Worm (Caenorhabditis elegans) whole organism, young adult: ENCODE measurements around the gene ccdc-47.
A peak's percentile ranks its signal among the peaks of the same experiment; 100 is the strongest.

Experiments used
- C06A6.2 ChIP-seq: fragments of 200-800 bp; sonication (Bioruptor generic); conservative IDR thresholded peaks from 2 replicates; pipeline ENCODE4 v1.3.6; 2022; ENCODE audit warnings: missing genetic modification characterization, missing compliant biosample characterization
- C17E4.6 ChIP-seq: fragments of 200-800 bp; sonication (Bioruptor generic); IDR thresholded peaks from 2 replicates; pipeline ENCODE4 v1.3.6; 2022; ENCODE audit warnings: missing genetic modification reagents, missing genetic modification characterization, missing compliant biosample characterization
- F22D6.2 ChIP-seq: sonication (generic microtip); optimal IDR thresholded peaks from 2 replicates; lab custom pipeline; 2016; ENCODE audit warnings: mild to moderate bottlenecking, missing genetic modification characterization, missing compliant biosample characterization
- F55B11.4 ChIP-seq: sonication (generic microtip); optimal IDR thresholded peaks from 2 replicates; lab custom pipeline; 2016; ENCODE audit warnings: missing compliant biosample characterization, missing genetic modification characterization, borderline replicate concordance; ENCODE audit not compliant: insufficient read depth
- F57C9.4 ChIP-seq: sonication (generic microtip); optimal IDR thresholded peaks from 2 replicates; lab custom pipeline; 2017; ENCODE audit warnings: mild to moderate bottlenecking, missing genetic modification characterization, missing compliant biosample characterization
- Y53F4B.3 ChIP-seq: fragments of 200-800 bp; sonication (Bioruptor generic); IDR thresholded peaks from 2 replicates; pipeline ENCODE4 v1.3.6; 2022; ENCODE audit warnings: missing genetic modification reagents, missing genetic modification characterization, missing compliant biosample characterization
- ZK185.1 ChIP-seq: sonication (generic microtip); optimal IDR thresholded peaks from 2 replicates; lab custom pipeline; 2016; ENCODE audit warnings: mild to moderate bottlenecking, missing genetic modification characterization, missing compliant biosample characterization; ENCODE audit not compliant: poor library complexity, severe bottlenecking
- ama-1 ChIP-seq, 3 experiments: fragments of 150-350 bp in 1 of 3; sonication (generic microtip) in 2 of 3; optimal IDR thresholded peaks; 2 replicates each; lab custom pipeline; 2014 to 2018; ENCODE audit warnings: missing biosample characterization in 2 of 3, missing genetic modification characterization in 2 of 3, missing genetic modification reagents in 2 of 3
- atf-7 ChIP-seq: sonication (generic microtip); optimal IDR thresholded peaks from 2 replicates; lab custom pipeline; 2017; ENCODE audit warnings: mild to moderate bottlenecking, missing genetic modification characterization, missing compliant biosample characterization
- attf-3 ChIP-seq: fragments of 200-800 bp; sonication (Bioruptor generic); conservative IDR thresholded peaks from 2 replicates; pipeline ENCODE4 v1.3.6; 2022; ENCODE audit warnings: missing genetic modification reagents, missing genetic modification characterization, missing compliant biosample characterization
- ceh-91 ChIP-seq: fragments of 200-800 bp; sonication (Bioruptor generic); IDR thresholded peaks from 2 replicates; pipeline ENCODE4 v1.3.6; 2022; ENCODE audit warnings: missing genetic modification reagents, missing genetic modification characterization, missing compliant biosample characterization
- dpl-1 ChIP-seq: fragments of 150-350 bp; optimal IDR thresholded peaks from 2 replicates; lab custom pipeline; 2014; ENCODE audit warnings: missing biosample characterization, missing genetic modification reagents, missing genetic modification characterization
- egl-18 ChIP-seq: fragments of 200-800 bp; sonication (Bioruptor generic); IDR thresholded peaks from 2 replicates; pipeline ENCODE4 v1.3.6; 2022; ENCODE audit warnings: missing genetic modification reagents, missing genetic modification characterization, missing compliant biosample characterization
- hlh-12 ChIP-seq: sonication (generic microtip); optimal IDR thresholded peaks from 2 replicates; lab custom pipeline; 2016; ENCODE audit warnings: missing genetic modification characterization, missing compliant biosample characterization
- let-607 ChIP-seq, 2 experiments: fragments of 200-800 bp in 1 of 2; sonication (Bioruptor generic) in 1 of 2; sonication (generic microtip) in 1 of 2; optimal IDR thresholded peaks; 2 replicates each; lab custom pipeline; 2016 to 2018; ENCODE audit warnings: mild to moderate bottlenecking in 2 of 2, missing compliant biosample characterization in 2 of 2, missing genetic modification characterization in 2 of 2, moderate library complexity in 2 of 2, missing genotype in 1 of 2
- madf-8 ChIP-seq: fragments of 200-800 bp; sonication (Bioruptor generic); conservative IDR thresholded peaks from 2 replicates; pipeline ENCODE4 v1.3.6; 2022; ENCODE audit warnings: missing genetic modification reagents, missing genetic modification characterization, missing compliant biosample characterization
- mcd-1 ChIP-seq: fragments of 200-800 bp; sonication (Bioruptor generic); IDR thresholded peaks from 2 replicates; pipeline ENCODE4 v1.3.6; 2022; ENCODE audit warnings: missing genetic modification reagents, missing genetic modification characterization, missing compliant biosample characterization
- mel-28 ChIP-seq: sonication (generic microtip); optimal IDR thresholded peaks from 2 replicates; lab custom pipeline; 2016; ENCODE audit warnings: borderline replicate concordance, mild to moderate bottlenecking, missing genetic modification characterization, missing compliant biosample characterization
- nfya-2 ChIP-seq: fragments of 200-800 bp; sonication (Bioruptor generic); IDR thresholded peaks from 2 replicates; pipeline ENCODE4 v1.3.6; 2022; ENCODE audit warnings: missing genetic modification reagents, missing genetic modification characterization, missing compliant biosample characterization
- nhr-80 ChIP-seq: sonication (generic microtip); optimal IDR thresholded peaks from 2 replicates; lab custom pipeline; 2016; ENCODE audit warnings: missing genetic modification characterization, missing compliant biosample characterization
- pbrm-1 ChIP-seq: fragments of 200-800 bp; sonication (Bioruptor generic); IDR thresholded peaks from 2 replicates; pipeline ENCODE4 v1.3.6; 2022; ENCODE audit warnings: missing genetic modification reagents, missing genetic modification characterization, missing compliant biosample characterization
- rcor-1 ChIP-seq: fragments of 200-800 bp; sonication (Bioruptor generic); IDR thresholded peaks from 2 replicates; pipeline ENCODE4 v1.3.6; 2022; ENCODE audit warnings: missing genetic modification reagents, missing genetic modification characterization, missing compliant biosample characterization
- sdz-38 ChIP-seq: sonication (generic microtip); optimal IDR thresholded peaks from 2 replicates; lab custom pipeline; 2016; ENCODE audit warnings: missing genotype, missing genetic modification characterization, missing compliant biosample characterization
- snpc-3.4 ChIP-seq: sonication (generic microtip); optimal IDR thresholded peaks from 2 replicates; lab custom pipeline; 2017; ENCODE audit warnings: missing genetic modification characterization, mild to moderate bottlenecking, missing compliant biosample characterization, antibody characterized with exemption, moderate library complexity, missing genotype, missing genetic modification reagents
- sptf-2 ChIP-seq: fragments of 200-800 bp; sonication (Bioruptor generic); optimal IDR thresholded peaks from 2 replicates; lab custom pipeline; 2018; ENCODE audit warnings: mild to moderate bottlenecking, missing genetic modification characterization, missing compliant biosample characterization
- tbx-9 ChIP-seq: sonication (generic microtip); optimal IDR thresholded peaks from 2 replicates; lab custom pipeline; 2016; ENCODE audit warnings: borderline replicate concordance, missing genetic modification characterization, inconsistent platforms, missing compliant biosample characterization
- tlf-1 ChIP-seq: fragments of 200-800 bp; sonication (Bioruptor generic); optimal IDR thresholded peaks from 2 replicates; lab custom pipeline; 2018; ENCODE audit warnings: mild to moderate bottlenecking, missing genetic modification characterization, missing compliant biosample characterization
- ztf-25 ChIP-seq: fragments of 200-800 bp; sonication (Bioruptor generic); IDR thresholded peaks from 2 replicates; pipeline ENCODE4 v1.3.6; 2022; ENCODE audit warnings: missing genetic modification reagents, missing genetic modification characterization, missing compliant biosample characterization
- ztf-28 ChIP-seq: fragments of 200-800 bp; sonication (Bioruptor generic); IDR thresholded peaks from 2 replicates; pipeline ENCODE4 v1.3.6; 2022; ENCODE audit warnings: missing genetic modification reagents, missing genetic modification characterization, missing compliant biosample characterization
- ztf-6 ChIP-seq: fragments of 200-800 bp; sonication (Bioruptor generic); IDR thresholded peaks from 2 replicates; pipeline ENCODE4 v1.3.6; 2022; ENCODE audit warnings: missing genetic modification reagents, missing genetic modification characterization, missing compliant biosample characterization

Gene ccdc-47

ce11 chrIII:3927450-3927849, 10.7 kb downstream of the ccdc-47 start:
- no peak for TF ChIP-seq F57C9.4
- no peak for TF ChIP-seq nfya-2 (GFP tag; lab: Robert Waterston, UW)
- no peak for TF ChIP-seq ceh-91 (GFP tag; lab: Robert Waterston, UW)
- no peak for TF ChIP-seq tbx-9 (tag; lab: Kevin White, UChicago)
- TF ChIP-seq egl-18 (GFP tag; lab: Robert Waterston, UW), result no peak
- no peak for TF ChIP-seq attf-3 (GFP tag; lab: Robert Waterston, UW)
- TF ChIP-seq ama-1 (optimal IDR thresholded peaks at IDR 0.05; lab: Kevin White, UChicago), result no peak
- no peak for TF ChIP-seq ama-1 (GFP tag; optimal IDR thresholded peaks at IDR 0.05; lab: Kevin White, UChicago)
- TF ChIP-seq pbrm-1 (GFP tag; lab: Robert Waterston, UW), result no peak
- no peak for TF ChIP-seq F22D6.2 (tag; lab: Kevin White, UChicago)

DNA sequence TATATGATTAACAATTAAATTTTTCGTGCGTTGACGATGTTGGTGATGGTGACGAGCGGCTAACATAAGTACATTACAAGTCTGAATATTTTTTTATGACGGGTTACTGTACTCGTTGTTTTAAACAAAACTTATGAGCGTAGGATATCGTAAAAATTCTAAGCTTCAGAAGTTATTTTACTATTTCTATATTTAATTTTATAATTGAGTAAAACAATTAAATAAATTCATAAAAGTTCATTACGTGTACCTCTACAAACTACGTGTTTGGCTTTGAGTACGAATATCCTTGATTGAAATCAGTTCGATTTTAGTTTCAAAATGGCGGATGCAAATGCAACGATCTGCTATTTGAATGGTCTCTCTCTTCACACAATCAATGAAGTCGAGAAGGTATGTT, 11.4 kb downstream of the ccdc-47 start, which contains the start of gene F37A8.1:
F37A8.1 (plus strand) TSS at position 301 of the 400 bp plus-strand sequence.
- no peak for TF ChIP-seq madf-8 (GFP tag; lab: Robert Waterston, UW)
- no peak for TF ChIP-seq let-607 (tag; optimal IDR thresholded peaks at IDR 0.05; lab: Kevin White, UChicago)
- TF ChIP-seq F55B11.4 (tag; lab: Kevin White, UChicago), result no peak
- no peak for TF ChIP-seq dpl-1 (GFP tag; lab: Kevin White, UChicago)
- TF ChIP-seq ztf-6 (GFP tag; lab: Robert Waterston, UW), result no peak
- TF ChIP-seq nfya-2 (GFP tag; lab: Robert Waterston, UW), result no peak

ce11 chrIII:3931423-3931822, 14.7 kb downstream of the ccdc-47 start, which contains the start of gene F37A8.2:
Gene F37A8.2 (minus strand): TSS chrIII:3931523.
- no peak for TF ChIP-seq tlf-1 (GFP tag; lab: Kevin White, UChicago)
- TF ChIP-seq hlh-12, result no peak
- no peak for TF ChIP-seq Y53F4B.3 (GFP tag; lab: Robert Waterston, UW)
- TF ChIP-seq ztf-6 (GFP tag; lab: Robert Waterston, UW), result no peak
- TF ChIP-seq, all 124 proteins: peak for 0

DNA sequence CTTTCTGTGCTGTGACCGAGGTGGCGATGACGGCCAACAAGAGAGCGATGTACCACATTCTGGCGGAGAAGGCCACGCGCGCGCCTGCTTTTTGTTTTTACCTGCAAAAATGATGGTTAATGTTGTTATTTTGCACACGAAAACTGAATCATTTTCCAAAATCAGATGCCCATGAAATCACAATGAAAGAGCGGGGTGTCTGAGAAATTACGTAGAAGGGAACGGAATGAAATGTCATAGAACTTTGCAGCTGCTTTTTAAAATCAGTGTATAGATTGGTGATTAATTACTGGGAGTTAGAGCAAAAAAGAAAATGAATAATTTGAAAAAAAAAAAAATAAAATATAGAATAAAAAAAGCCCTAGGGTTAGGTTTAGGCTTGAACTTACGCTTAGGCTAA, 19.0 kb downstream of the ccdc-47 start, which contains the start of gene npl-10:
npl-10 (minus strand) TSS at position 101 of the 400 bp plus-strand sequence.
- TF ChIP-seq nfya-2 (GFP tag; lab: Robert Waterston, UW) (no peak), snpc-3.4 (tag; lab: Kevin White, UChicago) (no peak), ZK185.1 (tag; lab: Kevin White, UChicago) (no peak), sptf-2 (GFP tag; lab: Kevin White, UChicago) (no peak), ztf-25 (GFP tag; lab: Robert Waterston, UW) (no peak), rcor-1 (GFP tag; lab: Robert Waterston, UW) (no peak), tlf-1 (GFP tag; lab: Kevin White, UChicago) (no peak), mel-28 (no peak), C06A6.2 (GFP tag; lab: Robert Waterston, UW) (no peak), C17E4.6 (GFP tag; lab: Robert Waterston, UW) (no peak), ztf-28 (GFP tag; lab: Robert Waterston, UW) (no peak), mcd-1 (GFP tag; lab: Robert Waterston, UW) (no peak)

- TF ChIP-seq sdz-38 (tag; lab: Kevin White, UChicago) (no peak), Y53F4B.3 (GFP tag; lab: Robert Waterston, UW) (no peak), nhr-80 (tag; lab: Kevin White, UChicago) (peak; percentile 52), atf-7 (tag; lab: Kevin White, UChicago) (no peak)
These were observed 35.3 kb downstream of the ccdc-47 start for ce11 chrIII:3952058-3952457.
